Fruit fly (Drosophila melanogaster): Measurements from ENCODE around the gene dac.
A peak's percentile ranks its signal among the peaks of the same experiment; 100 is the strongest.

The dac gene

dm6 chr2L:16491123-16491751 lies 5.4 kb upstream of the dac start, which contains the start of gene Tpr2 (continued):
- no peak for TF ChIP-seq CG4404 (GFP tag; IDR thresholded peaks at IDR 0.05)
- 0 out of 2 replicates have a peak, but pooled peaks have one; percentile 24 for TF ChIP-seq CG5953 (GFP tag; IDR thresholded peaks at IDR 0.05)
- TF ChIP-seq CG34376 (GFP tag; optimal IDR thresholded peaks at IDR 0.05) = peak; percentile 69
- peak; percentile 48 for TF ChIP-seq BtbVII (GFP tag; optimal IDR thresholded peaks at IDR 0.05)
- TF ChIP-seq CG10565 (GFP tag; optimal IDR thresholded peaks at IDR 0.05) = no peak
- no peak for TF ChIP-seq Neu2 (GFP tag; optimal IDR thresholded peaks at IDR 0.05; ENCODE audit: borderline replicate concordance)
- peak; percentile 88 for TF ChIP-seq CG14860 (GFP tag; IDR thresholded peaks at IDR 0.05; ENCODE audit: partially characterized antibody)
- peak; percentile 84 for TF ChIP-seq ewg (GFP tag; optimal IDR thresholded peaks at IDR 0.05)
- TF ChIP-seq CG9932 (GFP tag; IDR thresholded peaks at IDR 0.05) = peak; percentile 62
- peak; percentile 83 for TF ChIP-seq B-H2 (GFP tag; optimal IDR thresholded peaks at IDR 0.05)
- peak; percentile 30 for TF ChIP-seq Dek (tag; optimal IDR thresholded peaks at IDR 0.05)
- peak; percentile 71 for TF ChIP-seq salm (tag; optimal IDR thresholded peaks at IDR 0.05)
- TF ChIP-seq CG12071 (GFP tag; optimal IDR thresholded peaks at IDR 0.05) = no peak
- peak; percentile 32 for TF ChIP-seq NK7.1 (GFP tag; optimal IDR thresholded peaks at IDR 0.05)
- TF ChIP-seq CG30431 (GFP tag; optimal IDR thresholded peaks at IDR 0.05) = no peak
- TF ChIP-seq CG5245 (GFP tag; optimal IDR thresholded peaks at IDR 0.05) = peak; percentile 98
- TF ChIP-seq vnd (GFP tag; IDR thresholded peaks at IDR 0.05; ENCODE audit: partially characterized antibody) = peak; percentile 81
- peak; percentile 90 for TF ChIP-seq Lhr (GFP tag; optimal IDR thresholded peaks at IDR 0.05)
- TF ChIP-seq jigr1 (GFP tag; IDR thresholded peaks at IDR 0.05) = no peak
- no peak for TF ChIP-seq CG14441 (GFP tag; IDR thresholded peaks at IDR 0.05)
- no peak for TF ChIP-seq sqz (GFP tag; optimal IDR thresholded peaks at IDR 0.05)
- TF ChIP-seq Doc2 (GFP tag; IDR thresholded peaks at IDR 0.05) = no peak
- peak; percentile 80 for TF ChIP-seq vvl (GFP tag; IDR thresholded peaks at IDR 0.05)
- TF ChIP-seq wdn (GFP tag; IDR thresholded peaks at IDR 0.05) = no peak
- TF ChIP-seq ab (GFP tag; optimal IDR thresholded peaks at IDR 0.05) = no peak
- TF ChIP-seq danr (GFP tag; IDR thresholded peaks at IDR 0.05) = no peak
- peak; percentile 21 for TF ChIP-seq CG10147 (GFP tag; optimal IDR thresholded peaks at IDR 0.05)
- TF ChIP-seq rib (GFP tag; IDR thresholded peaks at IDR 0.05) = 0 out of 2 replicates have a peak, but pooled peaks have one; percentile 35
- no peak for TF ChIP-seq Ravus (GFP tag; IDR thresholded peaks at IDR 0.05)
- peak; percentile 50 for TF ChIP-seq CG13296 (GFP tag; optimal IDR thresholded peaks at IDR 0.05)
- TF ChIP-seq nom (GFP tag; optimal IDR thresholded peaks at IDR 0.05) = no peak
- TF ChIP-seq her (GFP tag; optimal IDR thresholded peaks at IDR 0.05) = peak; percentile 59
- peak; percentile 52 for TF ChIP-seq maf-S (GFP tag; optimal IDR thresholded peaks at IDR 0.05)
- TF ChIP-seq stc (GFP tag; IDR thresholded peaks at IDR 0.05) = no peak
- peak; percentile 56 for TF ChIP-seq pho (GFP tag; optimal IDR thresholded peaks at IDR 0.05)
- peak; percentile 93 for TF ChIP-seq Ets65A (GFP tag)
- peak; percentile 17 for TF ChIP-seq CG1602 (GFP tag; optimal IDR thresholded peaks at IDR 0.05)
- 0 out of 2 replicates have a peak, but pooled peaks have one; percentile 4 for TF ChIP-seq lmd (GFP tag; IDR thresholded peaks at IDR 0.05)
- peak; percentile 28 for TF ChIP-seq pum (GFP tag; optimal IDR thresholded peaks at IDR 0.05)
- peak; percentile 31 for TF ChIP-seq tx (GFP tag; optimal IDR thresholded peaks at IDR 0.05)
- peak; percentile 17 for TF ChIP-seq ac (GFP tag; optimal IDR thresholded peaks at IDR 0.05)
- TF ChIP-seq chif (GFP tag; optimal IDR thresholded peaks at IDR 0.05) = peak; percentile 57 to 66
- peak; percentile 88 for TF ChIP-seq Bgb (GFP tag; IDR thresholded peaks at IDR 0.05; ENCODE audit: partially characterized antibody)
- no peak for TF ChIP-seq Mrtf (GFP tag; IDR thresholded peaks at IDR 0.05)
- no peak for TF ChIP-seq z (GFP tag; IDR thresholded peaks at IDR 0.05)
- TF ChIP-seq CG11504 (tag; optimal IDR thresholded peaks at IDR 0.05) = peak; percentile 54
- TF ChIP-seq trem (tag; optimal IDR thresholded peaks at IDR 0.05) = peak; percentile 91
- peak; percentile 59 for TF ChIP-seq Mad (GFP tag; optimal IDR thresholded peaks at IDR 0.05)
- TF ChIP-seq unpg (GFP tag; optimal IDR thresholded peaks at IDR 0.05) = peak; percentile 56
- TF ChIP-seq Atf-2 (GFP tag; optimal IDR thresholded peaks at IDR 0.05) = no peak
- peak; percentile 84 for TF ChIP-seq CG14710 (tag; optimal IDR thresholded peaks at IDR 0.05)

All from whole organism, embryonic.